Fruit fly (Drosophila melanogaster): ENCODE measurements around the gene CG18170.

The CG18170 gene

dm6 chr3L:1644920-1645567, 42.3 kb downstream of the CG18170 start, which contains the start of the genes alphaCOP and CG13919 (continued):
- TF ChIP-seq Scr (GFP tag; IDR thresholded peaks at IDR 0.05; ENCODE audit: partially characterized antibody), result no peak
- TF ChIP-seq fd3F (GFP tag; optimal IDR thresholded peaks at IDR 0.05), result peak; percentile 97
- TF ChIP-seq CG9876 (GFP tag; optimal IDR thresholded peaks at IDR 0.05), result peak; percentile 59
- peak; percentile 95 for TF ChIP-seq gce (GFP tag; IDR thresholded peaks at IDR 0.05)
- TF ChIP-seq corto (GFP tag; optimal IDR thresholded peaks at IDR 0.05), result peak; percentile 93
- TF ChIP-seq bigmax (GFP tag; optimal IDR thresholded peaks at IDR 0.05), result peak; percentile 20
- TF ChIP-seq CG17829 (tag; optimal IDR thresholded peaks at IDR 0.05), result peak; percentile 95
- TF ChIP-seq E2f2 (GFP tag; IDR thresholded peaks at IDR 0.05), result peak; percentile 86
- TF ChIP-seq pros (GFP tag; optimal IDR thresholded peaks at IDR 0.05), result peak; percentile 27
- TF ChIP-seq pita (GFP tag; optimal IDR thresholded peaks at IDR 0.05), result no peak
- peak; percentile 95 for TF ChIP-seq CG16815 (GFP tag; optimal IDR thresholded peaks at IDR 0.05)
- TF ChIP-seq Sox102F (GFP tag; optimal IDR thresholded peaks at IDR 0.05), result peak; percentile 98
- peak; percentile 98 for TF ChIP-seq chm (GFP tag; IDR thresholded peaks at IDR 0.05)
- TF ChIP-seq CG9609 (GFP tag; optimal IDR thresholded peaks at IDR 0.05), result peak; percentile 88
- no peak for TF ChIP-seq unc-4 (GFP tag; IDR thresholded peaks at IDR 0.05; ENCODE audit: partially characterized antibody)
- TF ChIP-seq BtbVII (GFP tag; optimal IDR thresholded peaks at IDR 0.05), result peak; percentile 92
- TF ChIP-seq amos (GFP tag; IDR thresholded peaks at IDR 0.05; ENCODE audit: partially characterized antibody), result no peak
- peak; percentile 97 for TF ChIP-seq CG11093 (GFP tag; IDR thresholded peaks at IDR 0.05)
- no peak for TF ChIP-seq chinmo (GFP tag; IDR thresholded peaks at IDR 0.05; ENCODE audit: partially characterized antibody)
- TF ChIP-seq CG11723 (GFP tag; optimal IDR thresholded peaks at IDR 0.05), result peak; percentile 89
- TF ChIP-seq CG4820 (GFP tag; optimal IDR thresholded peaks at IDR 0.05), result peak; percentile 88
- peak; percentile 93 for TF ChIP-seq twi (tag; optimal IDR thresholded peaks at IDR 0.05)
- peak; percentile 98 for TF ChIP-seq CG32767 (GFP tag; IDR thresholded peaks at IDR 0.05)
- peak; percentile 55 for TF ChIP-seq pzg (GFP tag; optimal IDR thresholded peaks at IDR 0.05)
- peak; percentile 94 for TF ChIP-seq cato (GFP tag; optimal IDR thresholded peaks at IDR 0.05; ENCODE audit: borderline replicate concordance)
- TF ChIP-seq lbe (GFP tag; optimal IDR thresholded peaks at IDR 0.05), result peak; percentile 96
- TF ChIP-seq CG10147 (GFP tag; optimal IDR thresholded peaks at IDR 0.05), result peak; percentile 90
- TF ChIP-seq nom (GFP tag; optimal IDR thresholded peaks at IDR 0.05), result peak; percentile 92
- TF ChIP-seq CG14965 (GFP tag; optimal IDR thresholded peaks at IDR 0.05; ENCODE audit: borderline replicate concordance), result peak; percentile 47
- peak; percentile 98 for TF ChIP-seq CG10366 (GFP tag; IDR thresholded peaks at IDR 0.05)
- peak; percentile 91 for TF ChIP-seq CG16863 (GFP tag; optimal IDR thresholded peaks at IDR 0.05)
- TF ChIP-seq CG7556 (GFP tag; optimal IDR thresholded peaks at IDR 0.05), result peak; percentile 94
- TF ChIP-seq Antp (GFP tag; optimal IDR thresholded peaks at IDR 0.05), result peak; percentile 83
- TF ChIP-seq CG5180 (GFP tag; optimal IDR thresholded peaks at IDR 0.05), result peak; percentile 71
- peak; percentile 95 for TF ChIP-seq CG2202 (tag; optimal IDR thresholded peaks at IDR 0.05)
- TF ChIP-seq CG1832 (GFP tag; optimal IDR thresholded peaks at IDR 0.05), result no peak
- peak; percentile 98 for TF ChIP-seq CG14441 (GFP tag; IDR thresholded peaks at IDR 0.05)
- peak; percentile 93 for TF ChIP-seq Six4 (GFP tag; optimal IDR thresholded peaks at IDR 0.05)
- peak; percentile 87 for TF ChIP-seq CG7357 (GFP tag; IDR thresholded peaks at IDR 0.05)
- TF ChIP-seq lola (GFP tag; optimal IDR thresholded peaks at IDR 0.05), result peak in 1 of 3 experiments; percentile 95
- peak; percentile 97 for TF ChIP-seq PHDP (tag; optimal IDR thresholded peaks at IDR 0.05)
- TF ChIP-seq CG7839 (tag; optimal IDR thresholded peaks at IDR 0.05), result peak; percentile 99
- no peak for TF ChIP-seq nau (GFP tag; optimal IDR thresholded peaks at IDR 0.05)
- peak; percentile 95 for TF ChIP-seq CG14667 (GFP tag; IDR thresholded peaks at IDR 0.05)
- peak; percentile 83 for TF ChIP-seq CG10431 (GFP tag; optimal IDR thresholded peaks at IDR 0.05)
- peak; percentile 88 for TF ChIP-seq CG11696 (GFP tag; IDR thresholded peaks at IDR 0.05)
- TF ChIP-seq p53 (GFP tag; optimal IDR thresholded peaks at IDR 0.05), result peak; percentile 60
- peak; percentile 89 for TF ChIP-seq CG10654 (GFP tag; optimal IDR thresholded peaks at IDR 0.05)
- TF ChIP-seq sens (GFP tag), result peak; percentile 99

Data from whole organism, embryonic.